Worm (Caenorhabditis elegans) whole organism, young adult: ENCODE data around the gene nas-29.

ENCODE experiments used
- B0336.3 ChIP-seq: fragments of 200-800 bp; sonication (Bioruptor generic); IDR thresholded peaks from 2 replicates; pipeline ENCODE4 v1.3.6; 2022; ENCODE audit warnings: missing genetic modification characterization, missing compliant biosample characterization
- C17E4.6 ChIP-seq: fragments of 200-800 bp; sonication (Bioruptor generic); IDR thresholded peaks from 2 replicates; pipeline ENCODE4 v1.3.6; 2022; ENCODE audit warnings: missing genetic modification reagents, missing genetic modification characterization, missing compliant biosample characterization
- D2030.7 ChIP-seq: fragments of 200-800 bp; sonication (Bioruptor generic); IDR thresholded peaks from 2 replicates; pipeline ENCODE4 v1.3.6; 2022; ENCODE audit warnings: missing genetic modification reagents, missing genetic modification characterization, missing compliant biosample characterization
- F22D6.2 ChIP-seq: sonication (generic microtip); optimal IDR thresholded peaks from 2 replicates; lab custom pipeline; 2016; ENCODE audit warnings: mild to moderate bottlenecking, missing genetic modification characterization, missing compliant biosample characterization
- F33H1.4 ChIP-seq: fragments of 200-800 bp; sonication (Bioruptor generic); IDR thresholded peaks from 2 replicates; pipeline ENCODE4 v1.3.6; 2022; ENCODE audit warnings: missing genetic modification reagents, missing genetic modification characterization, missing compliant biosample characterization
- F52B5.7 ChIP-seq: sonication (generic microtip); optimal IDR thresholded peaks from 2 replicates; lab custom pipeline; 2016; ENCODE audit warnings: mild to moderate bottlenecking, missing genetic modification characterization, missing compliant biosample characterization
- K11D2.4 ChIP-seq: fragments of 200-800 bp; sonication (Bioruptor generic); IDR thresholded peaks from 2 replicates; pipeline ENCODE4 v1.3.6; 2022; ENCODE audit warnings: missing genetic modification reagents, missing genetic modification characterization, missing compliant biosample characterization
- T26A5.8 ChIP-seq: sonication (generic microtip); optimal IDR thresholded peaks from 2 replicates; lab custom pipeline; 2016; ENCODE audit warnings: missing genetic modification characterization, missing compliant biosample characterization
- athp-1 ChIP-seq: sonication (generic microtip); optimal IDR thresholded peaks from 2 replicates; lab custom pipeline; 2017; ENCODE audit warnings: mild to moderate bottlenecking, missing genetic modification characterization, missing compliant biosample characterization
- ccch-3 ChIP-seq: fragments of 200-800 bp; sonication (Bioruptor generic); optimal IDR thresholded peaks from 2 replicates; lab custom pipeline; 2018; ENCODE audit warnings: mild to moderate bottlenecking, missing genetic modification characterization, missing compliant biosample characterization
- cebp-1 ChIP-seq, 2 experiments: fragments of 200-800 bp in 1 of 2; sonication (Bioruptor generic) in 1 of 2; sonication (generic microtip) in 1 of 2; IDR thresholded peaks in 1 of 2; optimal IDR thresholded peaks in 1 of 2; 2 replicates each; pipeline versions ENCODE4 v1.3.6 to Lab custom; 2017 to 2022; ENCODE audit warnings: missing compliant biosample characterization in 2 of 2, missing genetic modification characterization in 2 of 2, mild to moderate bottlenecking in 1 of 2, missing genetic modification reagents in 1 of 2, moderate library complexity in 1 of 2
- cebp-2 ChIP-seq: fragments of 200-800 bp; sonication (Bioruptor generic); IDR thresholded peaks from 2 replicates; pipeline ENCODE4 v1.3.6; 2022; ENCODE audit warnings: missing genetic modification characterization, missing compliant biosample characterization
- ceh-40 ChIP-seq: fragments of 200-800 bp; sonication (Bioruptor generic); IDR thresholded peaks from 2 replicates; pipeline ENCODE4 v1.3.6; 2022; ENCODE audit warnings: missing genetic modification characterization, missing compliant biosample characterization
- ceh-91 ChIP-seq: fragments of 200-800 bp; sonication (Bioruptor generic); IDR thresholded peaks from 2 replicates; pipeline ENCODE4 v1.3.6; 2022; ENCODE audit warnings: missing genetic modification reagents, missing genetic modification characterization, missing compliant biosample characterization
- dox-1 ChIP-seq: fragments of 200-800 bp; sonication (Bioruptor generic); IDR thresholded peaks from 2 replicates; pipeline ENCODE4 v1.3.6; 2022; ENCODE audit warnings: missing genetic modification reagents, missing genetic modification characterization, missing compliant biosample characterization
- efl-1 ChIP-seq: fragments of 150-350 bp; optimal IDR thresholded peaks from 2 replicates; lab custom pipeline; 2014; ENCODE audit warnings: missing biosample characterization, missing genetic modification reagents, missing genetic modification characterization
- gei-17 ChIP-seq: fragments of 200-800 bp; sonication (Bioruptor generic); optimal IDR thresholded peaks from 2 replicates; lab custom pipeline; 2018; ENCODE audit warnings: mild to moderate bottlenecking, missing genetic modification characterization, missing compliant biosample characterization
- him-1 ChIP-seq: sonication (generic microtip); optimal IDR thresholded peaks from 2 replicates; lab custom pipeline; 2016; ENCODE audit warnings: missing genotype, missing genetic modification reagents, missing genetic modification characterization, missing compliant biosample characterization
- hlh-12 ChIP-seq: sonication (generic microtip); optimal IDR thresholded peaks from 2 replicates; lab custom pipeline; 2016; ENCODE audit warnings: missing genetic modification characterization, missing compliant biosample characterization
- hsf-1 ChIP-seq: fragments of 200-800 bp; sonication (Bioruptor generic); IDR thresholded peaks from 2 replicates; pipeline ENCODE4 v1.3.6; 2022; ENCODE audit warnings: missing genetic modification reagents, missing genetic modification characterization, missing compliant biosample characterization
- lsl-1 ChIP-seq: fragments of 200-800 bp; sonication (Bioruptor generic); optimal IDR thresholded peaks from 2 replicates; lab custom pipeline; 2018; ENCODE audit warnings: mild to moderate bottlenecking, missing genetic modification characterization, moderate library complexity, missing compliant biosample characterization
- madf-3 ChIP-seq: fragments of 200-800 bp; sonication (Bioruptor generic); IDR thresholded peaks from 2 replicates; pipeline ENCODE4 v1.3.6; 2022; ENCODE audit warnings: missing genetic modification reagents, missing genetic modification characterization, missing compliant biosample characterization
- madf-6 ChIP-seq: fragments of 200-800 bp; sonication (Bioruptor generic); IDR thresholded peaks from 2 replicates; pipeline ENCODE4 v1.3.6; 2022; ENCODE audit warnings: missing genetic modification reagents, missing genetic modification characterization, missing compliant biosample characterization
- madf-8 ChIP-seq: fragments of 200-800 bp; sonication (Bioruptor generic); conservative IDR thresholded peaks from 2 replicates; pipeline ENCODE4 v1.3.6; 2022; ENCODE audit warnings: missing genetic modification reagents, missing genetic modification characterization, missing compliant biosample characterization
- mcd-1 ChIP-seq: fragments of 200-800 bp; sonication (Bioruptor generic); IDR thresholded peaks from 2 replicates; pipeline ENCODE4 v1.3.6; 2022; ENCODE audit warnings: missing genetic modification reagents, missing genetic modification characterization, missing compliant biosample characterization
- mes-4 ChIP-seq: sonication (generic microtip); optimal IDR thresholded peaks from 2 replicates; lab custom pipeline; 2016; ENCODE audit warnings: missing genotype, missing genetic modification characterization, missing compliant biosample characterization
- nhr-179 ChIP-seq: sonication (generic microtip); optimal IDR thresholded peaks from 2 replicates; lab custom pipeline; 2016; ENCODE audit warnings: mild to moderate bottlenecking, missing genetic modification characterization, missing compliant biosample characterization
- nhr-80 ChIP-seq: sonication (generic microtip); optimal IDR thresholded peaks from 2 replicates; lab custom pipeline; 2016; ENCODE audit warnings: missing genetic modification characterization, missing compliant biosample characterization
- nhr-90 ChIP-seq: sonication (generic microtip); optimal IDR thresholded peaks from 2 replicates; lab custom pipeline; 2016; ENCODE audit warnings: missing genotype, mild to moderate bottlenecking, missing genetic modification characterization, missing compliant biosample characterization
- pha-4 ChIP-seq: fragments of 150-350 bp; sonication (generic microtip); optimal IDR thresholded peaks from 2 replicates; lab custom pipeline; 2014; ENCODE audit warnings: missing biosample characterization, missing genetic modification reagents, missing genetic modification characterization
- rcor-1 ChIP-seq: fragments of 200-800 bp; sonication (Bioruptor generic); IDR thresholded peaks from 2 replicates; pipeline ENCODE4 v1.3.6; 2022; ENCODE audit warnings: missing genetic modification reagents, missing genetic modification characterization, missing compliant biosample characterization
- repo-1 ChIP-seq: sonication (generic microtip); optimal IDR thresholded peaks from 2 replicates; lab custom pipeline; 2017; ENCODE audit warnings: mild to moderate bottlenecking, missing genetic modification characterization, missing compliant biosample characterization
- snpc-1.1 ChIP-seq: sonication (generic microtip); optimal IDR thresholded peaks from 2 replicates; lab custom pipeline; 2017; ENCODE audit warnings: missing genetic modification characterization, mild to moderate bottlenecking, missing compliant biosample characterization, antibody characterized with exemption, moderate library complexity, missing genotype, missing genetic modification reagents; ENCODE audit not compliant: insufficient read depth
- somi-1 ChIP-seq: fragments of 200-800 bp; sonication (Bioruptor generic); optimal IDR thresholded peaks from 2 replicates; lab custom pipeline; 2018; ENCODE audit warnings: mild to moderate bottlenecking, missing genetic modification characterization, missing compliant biosample characterization
- unc-130 ChIP-seq: sonication (generic microtip); optimal IDR thresholded peaks from 2 replicates; lab custom pipeline; 2016; ENCODE audit warnings: missing genetic modification reagents, missing genetic modification characterization, missing compliant biosample characterization
- unc-62 ChIP-seq: fragments of 150-350 bp; optimal IDR thresholded peaks from 2 replicates; lab custom pipeline; 2014; ENCODE audit warnings: missing biosample characterization, missing genetic modification reagents, missing genetic modification characterization
- ztf-22 ChIP-seq: fragments of 200-800 bp; sonication (Bioruptor generic); optimal IDR thresholded peaks from 2 replicates; lab custom pipeline; 2018; ENCODE audit warnings: mild to moderate bottlenecking, missing genetic modification characterization, moderate library complexity, missing compliant biosample characterization
- ztf-25 ChIP-seq: fragments of 200-800 bp; sonication (Bioruptor generic); IDR thresholded peaks from 2 replicates; pipeline ENCODE4 v1.3.6; 2022; ENCODE audit warnings: missing genetic modification reagents, missing genetic modification characterization, missing compliant biosample characterization
- ztf-26 ChIP-seq: sonication (generic microtip); optimal IDR thresholded peaks from 2 replicates; lab custom pipeline; 2017; ENCODE audit warnings: missing genetic modification characterization, missing compliant biosample characterization
- ztf-28 ChIP-seq: fragments of 200-800 bp; sonication (Bioruptor generic); IDR thresholded peaks from 2 replicates; pipeline ENCODE4 v1.3.6; 2022; ENCODE audit warnings: missing genetic modification reagents, missing genetic modification characterization, missing compliant biosample characterization

The nas-29 gene

ce11 chrII:5141945-5142514 is at the start of gene nas-29:
TSS of gene nas-29 (minus strand) at chrII:5142036.
- peak; percentile 79 for TF ChIP-seq nhr-80 (tag; lab: Kevin White, UChicago)
- 0 out of 2 replicates have a peak, but pooled peaks have one; percentile 29 for TF ChIP-seq dox-1 (GFP tag; lab: Robert Waterston, UW)
- TF ChIP-seq ceh-40 (GFP tag; lab: Robert Waterston, UW): no peak
- TF ChIP-seq, all 124 proteins: peak for 2

DNA sequence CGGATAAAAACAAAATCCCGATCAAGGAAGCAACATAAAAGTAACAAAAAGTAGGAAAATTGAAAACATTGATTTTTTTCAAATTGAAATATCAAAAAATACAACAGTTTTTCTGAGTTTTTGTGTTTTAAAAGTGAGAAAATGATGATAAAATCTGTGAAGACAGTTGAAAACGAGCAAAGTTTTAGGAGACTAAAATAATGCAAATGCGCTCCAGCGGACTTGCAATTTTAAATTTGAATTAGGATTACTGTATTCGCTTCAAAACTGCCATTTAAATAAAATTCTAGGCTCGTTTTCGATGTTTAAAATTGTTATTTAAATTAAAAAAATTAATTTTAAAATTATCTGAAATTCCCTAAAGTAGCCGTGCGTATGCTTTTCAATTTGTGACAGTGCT is 46.1 kb upstream of the nas-29 start:
- TF ChIP-seq mcd-1 (GFP tag; lab: Robert Waterston, UW) (peak; percentile 57; the same call in 1 of the 2 replicates), efl-1 (GFP tag; lab: Kevin White, UChicago) (peak; percentile 20), ccch-3 (no peak), D2030.7 (GFP tag; lab: Robert Waterston, UW) (peak; percentile 27; the same call in 1 of the 2 replicates), lsl-1 (GFP tag; lab: Kevin White, UChicago) (peak; percentile 80), mes-4 (no peak), athp-1 (tag; lab: Kevin White, UChicago) (no peak)

DNA sequence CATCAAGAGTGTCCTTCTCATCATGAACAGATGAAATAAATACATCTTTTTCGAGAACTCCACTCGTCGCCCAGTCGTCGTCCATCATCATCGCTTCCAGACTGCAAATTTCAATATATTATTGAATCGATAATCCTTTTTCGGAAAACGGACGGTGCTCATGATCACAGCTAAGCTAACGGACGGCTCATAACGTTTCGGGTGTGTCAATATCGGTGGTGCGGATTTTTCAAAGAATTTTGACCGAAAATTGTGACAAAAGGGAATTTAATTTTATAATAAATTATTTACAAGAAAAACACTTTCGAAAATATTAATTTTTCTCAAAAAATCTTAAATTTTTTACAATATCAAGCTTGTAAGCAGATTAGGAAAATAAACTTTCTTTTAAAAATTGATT is 45.6 kb upstream of the nas-29 start, which contains the start of gene crh-2:
TSS of gene crh-2 (minus strand) at position 101 of the 400 bp plus-strand sequence.
- TF ChIP-seq madf-6 (no peak), ceh-91 (no peak), F22D6.2 (tag; lab: Kevin White, UChicago) (no peak)
- TF ChIP-seq, all 124 proteins: peak for 0

- no peak for TF ChIP-seq nhr-90 (tag; lab: Kevin White, UChicago)
- peak; percentile 40 for TF ChIP-seq nhr-80 (tag; lab: Kevin White, UChicago)
Observed at ce11 chrII:5186870-5187269, 45.0 kb upstream of the nas-29 start.

ce11 chrII:5185955-5186539 is 44.2 kb upstream of the nas-29 start:
- TF ChIP-seq rcor-1 (GFP tag; lab: Robert Waterston, UW) (no peak), repo-1 (tag; lab: Kevin White, UChicago) (no peak), T26A5.8 (tag; lab: Kevin White, UChicago) (no peak), nhr-179 (no peak), gei-17 (no peak), cebp-2 (GFP tag; lab: Robert Waterston, UW) (no peak), ztf-26 (no peak), F52B5.7 (tag; lab: Kevin White, UChicago) (no peak), cebp-1 (GFP tag; IDR thresholded peaks at IDR 0.05; lab: Robert Waterston, UW) (no peak), cebp-1 (tag; optimal IDR thresholded peaks at IDR 0.05; lab: Kevin White, UChicago) (no peak), snpc-1.1 (no peak), nhr-80 (tag; lab: Kevin White, UChicago) (peak; percentile 90), ztf-25 (GFP tag; lab: Robert Waterston, UW) (no peak), unc-130 (GFP tag; lab: Kevin White, UChicago) (no peak), madf-8 (GFP tag; lab: Robert Waterston, UW) (no peak), F33H1.4 (GFP tag; lab: Robert Waterston, UW) (no peak), pha-4 (tag; lab: Kevin White, UChicago) (no peak), mcd-1 (GFP tag; lab: Robert Waterston, UW) (0 out of 2 replicates have a peak, but pooled peaks have one; percentile 5), hlh-12 (tag; lab: Kevin White, UChicago) (no peak), nhr-90 (tag; lab: Kevin White, UChicago) (no peak), somi-1 (GFP tag; lab: Kevin White, UChicago) (no peak), him-1 (tag; lab: Kevin White, UChicago) (no peak), hsf-1 (no peak), ztf-28 (GFP tag; lab: Robert Waterston, UW) (no peak), ztf-22 (GFP tag; lab: Kevin White, UChicago) (peak; percentile 44), madf-3 (GFP tag; lab: Robert Waterston, UW) (no peak), unc-62 (GFP tag; lab: Kevin White, UChicago) (peak; percentile 30), B0336.3 (GFP tag; lab: Robert Waterston, UW) (peak; percentile 30; the same call in 1 of the 2 replicates), C17E4.6 (GFP tag; lab: Robert Waterston, UW) (no peak), K11D2.4 (GFP tag; lab: Robert Waterston, UW) (no peak)
